Worm (Caenorhabditis elegans) whole organism, dauer: ENCODE measurements around the gene inx-7.

Source experiments
- unc-62 ChIP-seq: sonication (generic microtip); optimal IDR thresholded peaks from 2 replicates; lab custom pipeline; 2017; ENCODE audit warnings: missing biosample characterization, missing genetic modification reagents, missing genetic modification characterization

The inx-7 gene

ce11 chrIV:5917026-5917425 lies 29.4 kb downstream of the inx-7 start, which contains the start of gene dhhc-13:
Gene dhhc-13 (plus strand): TSS chrIV:5917326.
- no peak for TF ChIP-seq unc-62 (GFP tag; lab: Kevin White, UChicago)

ce11 chrIV:5915152-5915551 lies 31.3 kb downstream of the inx-7 start:
- no peak for TF ChIP-seq unc-62 (GFP tag; lab: Kevin White, UChicago)

DNA sequence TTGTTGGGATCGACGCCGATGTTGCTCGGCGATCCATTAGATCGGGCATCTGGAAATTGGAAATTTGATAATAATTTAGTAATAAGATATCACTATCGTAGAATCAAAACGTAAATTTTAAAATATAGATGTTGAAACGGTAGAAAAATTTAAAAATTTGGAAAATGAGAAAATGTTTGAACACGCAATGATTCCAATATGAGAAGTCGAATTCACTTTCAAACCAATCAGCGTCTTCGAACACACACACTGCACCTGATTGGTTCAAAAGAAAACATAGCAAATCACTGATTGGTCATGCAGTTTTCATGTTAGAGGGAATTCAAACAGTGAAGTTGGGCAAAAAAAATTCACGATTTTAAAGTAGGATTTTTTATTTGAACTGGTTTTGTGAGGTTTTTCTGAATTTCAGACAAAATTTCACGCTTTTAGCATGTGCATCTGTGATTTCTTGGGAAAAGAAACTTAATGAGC lies 43.1 kb downstream of the inx-7 start, which contains the start of gene H04M03.12:
Gene H04M03.12, minus strand, starts transcription at position 51 of the 474 bp plus-strand sequence.
- TF ChIP-seq unc-62 (GFP tag; lab: Kevin White, UChicago), result no peak

ce11 chrIV:5902730-5903129 lies 43.7 kb downstream of the inx-7 start:
- TF ChIP-seq unc-62 (GFP tag; lab: Kevin White, UChicago), result no peak

DNA sequence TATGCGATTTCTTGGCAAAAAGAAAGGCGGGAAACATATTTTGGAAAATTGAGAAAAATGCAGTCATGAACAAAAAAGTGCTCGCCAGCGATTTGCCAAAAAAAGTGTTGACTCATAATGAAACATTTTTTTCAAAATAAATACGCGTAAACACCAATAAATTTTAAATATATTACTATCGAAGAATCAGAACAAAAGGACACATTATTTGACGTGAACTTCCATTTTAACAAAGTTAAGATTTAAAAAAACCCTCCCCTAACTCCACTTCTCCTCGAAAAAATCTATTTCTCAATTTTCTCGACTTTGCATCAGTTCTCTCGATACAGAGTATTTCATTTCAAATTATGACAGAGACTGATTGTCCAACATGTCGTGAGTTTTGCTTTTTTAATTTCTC lies 50.1 kb downstream of the inx-7 start, which contains the start of gene pck-3:
Gene pck-3, plus strand, starts transcription at position 301 of the 400 bp plus-strand sequence.
- no peak for TF ChIP-seq unc-62 (GFP tag; lab: Kevin White, UChicago)

DNA sequence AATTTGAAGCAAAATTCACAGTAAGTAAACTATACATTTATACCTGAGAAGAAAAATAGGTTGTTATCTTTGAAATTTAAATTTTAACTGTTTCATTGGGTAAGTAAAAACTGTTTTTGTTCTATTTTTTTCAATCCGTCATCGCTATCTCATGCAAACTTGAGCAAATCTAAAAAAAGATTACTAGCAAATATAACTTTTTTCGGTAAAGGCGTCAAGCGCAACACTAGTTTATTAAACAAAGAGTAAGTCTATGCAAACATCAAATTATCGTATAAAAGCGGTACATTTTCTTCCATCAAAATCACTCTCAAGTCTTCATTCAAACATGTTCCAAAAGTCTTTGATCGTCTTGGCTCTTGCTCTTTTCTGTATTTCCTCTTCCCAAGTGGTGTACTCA lies 51.2 kb downstream of the inx-7 start, which contains the start of gene nspb-6:
Gene nspb-6, plus strand, starts transcription at position 301 of the 400 bp plus-strand sequence.
- TF ChIP-seq unc-62 (GFP tag; lab: Kevin White, UChicago), result no peak
